Worm (Caenorhabditis elegans): Measurements from ENCODE around the gene Y69E1A.3.

Y69E1A.3 gene

DNA sequence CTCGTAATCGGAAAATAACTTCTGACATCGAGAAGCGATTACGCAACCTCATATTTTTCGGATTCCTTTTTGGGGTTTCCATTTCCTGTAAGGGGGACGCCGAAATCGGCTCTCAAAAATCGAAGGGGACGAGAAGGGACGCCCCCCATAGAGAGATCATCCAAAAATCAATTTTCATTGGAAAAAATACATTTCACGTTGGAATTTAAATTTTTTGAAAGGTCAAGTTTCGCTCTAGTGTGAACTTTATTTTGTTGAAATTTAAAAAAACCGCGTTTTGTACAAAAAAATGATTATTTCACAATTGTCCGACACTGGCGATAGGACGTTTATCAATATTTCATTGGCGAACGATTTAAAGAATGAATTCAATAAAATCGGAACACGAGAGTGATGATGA lies at the start of gene Y69E1A.3:
TSS of gene Y69E1A.3 (plus strand) at position 301 of the 400 bp plus-strand sequence.
- TF ChIP-seq unc-62 (GFP tag; optimal IDR thresholded peaks at IDR 0.05), result no peak

DNA sequence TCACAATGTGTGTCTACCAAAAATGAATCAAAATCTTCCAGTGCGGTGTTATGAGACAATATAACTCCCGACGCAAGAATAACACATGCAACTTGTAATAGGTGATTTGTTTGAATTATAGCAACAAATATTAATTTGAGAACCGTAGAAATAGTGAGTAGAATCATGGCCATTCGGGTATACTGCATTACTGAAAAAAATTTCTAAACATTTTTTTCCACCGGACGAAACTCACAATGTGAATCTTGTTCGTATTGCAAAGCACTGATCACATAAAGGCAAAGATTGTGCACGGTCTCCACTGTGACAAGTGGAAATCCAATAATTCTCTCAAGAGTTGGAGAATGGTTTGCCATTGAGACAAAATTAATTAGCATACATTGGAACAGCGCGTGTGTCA lies 49.6 kb upstream of the Y69E1A.3 start:
- no peak for TF ChIP-seq unc-62 (GFP tag; optimal IDR thresholded peaks at IDR 0.05)

DNA sequence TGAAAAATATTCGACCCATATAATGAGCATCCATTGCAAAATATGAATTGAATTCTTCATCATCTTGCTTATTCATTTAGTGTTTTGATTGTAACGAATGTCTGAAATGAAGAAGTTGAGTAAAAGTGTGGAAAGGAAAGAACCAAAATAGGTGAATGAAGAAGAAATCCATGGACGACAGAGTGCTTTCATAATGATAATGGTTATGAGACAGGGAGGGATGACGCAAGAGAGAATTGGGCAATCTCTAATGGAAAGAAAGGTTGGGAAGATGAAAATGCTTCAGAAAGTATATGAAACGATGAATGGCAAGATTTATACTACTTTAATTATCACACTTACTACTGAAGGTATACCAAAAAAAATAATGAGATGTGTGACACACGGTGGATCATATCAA lies 47.8 kb upstream of the Y69E1A.3 start, which contains the start of gene ZK596.3:
TSS of gene ZK596.3 (minus strand) at position 101 of the 400 bp plus-strand sequence.
- no peak for TF ChIP-seq unc-62 (GFP tag; optimal IDR thresholded peaks at IDR 0.05)

DNA sequence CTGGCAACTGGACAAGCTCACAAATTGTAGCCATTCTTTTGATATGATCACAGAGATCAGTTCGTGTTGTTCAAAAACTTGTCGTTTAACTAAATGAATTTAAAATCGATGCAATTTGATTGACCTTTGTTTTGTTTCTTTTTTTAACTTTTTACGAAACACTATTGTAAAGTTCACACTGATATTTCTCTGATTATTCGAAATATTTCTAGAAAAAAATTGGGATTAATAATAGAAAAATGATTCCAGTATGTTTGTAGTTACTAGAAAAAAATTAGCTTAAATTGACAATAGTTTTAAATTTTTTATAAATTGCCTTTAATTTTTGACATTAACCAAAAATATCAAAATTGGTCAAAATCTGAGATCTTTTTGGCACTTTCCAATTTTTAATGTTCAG lies 42.9 kb upstream of the Y69E1A.3 start, which contains the start of gene ZK596.2:
TSS of gene ZK596.2 (minus strand) at position 101 of the 400 bp plus-strand sequence.
- no peak for TF ChIP-seq unc-62 (GFP tag; optimal IDR thresholded peaks at IDR 0.05)

DNA sequence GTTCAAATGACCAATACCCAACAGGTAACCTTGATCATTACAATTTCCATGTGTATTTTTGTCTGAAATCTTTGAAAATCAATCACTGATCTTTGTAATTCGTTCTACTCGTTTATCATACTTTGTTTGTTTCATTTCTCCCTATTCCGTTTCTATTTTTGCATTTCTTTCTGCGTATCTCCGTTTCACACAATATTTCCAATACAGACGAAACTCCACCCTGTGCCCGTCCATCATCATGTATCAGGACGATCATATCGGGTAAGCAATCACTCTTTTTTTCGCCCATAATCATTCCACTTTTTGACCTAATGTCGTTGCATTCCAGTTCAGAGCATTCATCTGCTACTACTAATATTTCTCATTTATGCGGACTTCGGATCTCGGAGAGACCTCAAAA lies 42.4 kb upstream of the Y69E1A.3 start, which contains the start of gene pyk-2:
TSS of gene pyk-2 (plus strand) at position 206 of the 400 bp plus-strand sequence.
- TF ChIP-seq unc-62 (GFP tag; optimal IDR thresholded peaks at IDR 0.05), result no peak

DNA sequence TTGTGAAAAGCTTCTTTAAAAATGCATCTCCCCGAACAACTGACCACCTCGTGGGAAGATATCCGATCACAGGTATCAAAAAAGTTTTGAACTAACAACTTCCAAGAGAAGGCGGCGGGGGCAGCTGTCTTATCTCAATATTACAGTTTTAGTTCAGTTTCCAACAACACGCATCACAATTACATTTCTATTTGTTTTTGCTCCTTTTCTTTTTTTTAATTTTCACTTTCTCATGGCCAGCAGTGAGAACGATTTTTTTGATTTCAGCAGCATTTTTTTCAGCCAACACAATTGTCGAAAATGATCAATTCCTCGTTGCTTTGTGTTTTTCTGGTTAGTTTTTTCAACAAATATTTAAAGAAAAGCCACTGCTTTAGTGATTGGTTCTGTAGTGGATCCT lies 39.0 kb upstream of the Y69E1A.3 start, which contains the start of gene ZK593.2:
TSS of gene ZK593.2 (plus strand) at position 301 of the 400 bp plus-strand sequence.
- no peak for TF ChIP-seq unc-62 (GFP tag; optimal IDR thresholded peaks at IDR 0.05)

DNA sequence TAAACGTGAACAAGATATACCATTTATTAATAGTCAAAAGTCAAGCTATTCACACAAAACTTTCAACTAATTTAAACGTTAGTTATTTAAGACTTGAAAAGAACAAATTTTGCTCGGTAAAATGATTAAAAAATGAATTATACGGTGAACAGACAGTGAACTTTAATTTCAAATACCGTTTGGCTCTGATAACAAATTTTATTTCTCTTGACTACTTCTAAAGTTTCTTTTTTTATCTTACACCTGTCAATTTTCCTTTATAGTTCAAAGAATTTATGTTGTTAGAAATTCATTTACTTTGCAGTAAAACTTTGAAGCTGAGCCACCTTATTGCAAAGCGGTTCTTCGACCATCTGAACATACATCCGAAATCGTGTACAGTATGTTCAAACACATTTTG lies 36.7 kb upstream of the Y69E1A.3 start, which contains the start of gene ZK593.3:
TSS of gene ZK593.3 (plus strand) at position 301 of the 400 bp plus-strand sequence.
- TF ChIP-seq unc-62 (GFP tag; optimal IDR thresholded peaks at IDR 0.05), result no peak

DNA sequence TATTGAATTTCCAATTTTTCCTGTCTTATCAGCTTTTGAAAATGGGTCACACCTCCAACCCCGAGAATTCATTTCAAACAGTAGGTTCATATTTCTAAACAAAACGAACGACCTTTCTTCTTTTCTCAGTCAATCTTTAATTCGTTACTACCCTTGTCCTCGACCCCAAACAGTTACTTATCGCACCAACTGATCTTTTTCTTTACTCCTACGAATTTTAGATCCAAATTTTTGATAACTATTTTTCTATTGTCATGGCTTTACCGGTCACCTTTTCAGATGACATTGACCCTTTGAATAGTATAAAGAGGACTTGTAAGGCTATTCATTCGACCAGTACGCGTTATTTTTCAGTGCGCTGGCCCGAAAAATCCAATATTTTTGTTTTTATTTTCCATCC lies 36.0 kb upstream of the Y69E1A.3 start:
- TF ChIP-seq unc-62 (GFP tag; optimal IDR thresholded peaks at IDR 0.05), result no peak

DNA sequence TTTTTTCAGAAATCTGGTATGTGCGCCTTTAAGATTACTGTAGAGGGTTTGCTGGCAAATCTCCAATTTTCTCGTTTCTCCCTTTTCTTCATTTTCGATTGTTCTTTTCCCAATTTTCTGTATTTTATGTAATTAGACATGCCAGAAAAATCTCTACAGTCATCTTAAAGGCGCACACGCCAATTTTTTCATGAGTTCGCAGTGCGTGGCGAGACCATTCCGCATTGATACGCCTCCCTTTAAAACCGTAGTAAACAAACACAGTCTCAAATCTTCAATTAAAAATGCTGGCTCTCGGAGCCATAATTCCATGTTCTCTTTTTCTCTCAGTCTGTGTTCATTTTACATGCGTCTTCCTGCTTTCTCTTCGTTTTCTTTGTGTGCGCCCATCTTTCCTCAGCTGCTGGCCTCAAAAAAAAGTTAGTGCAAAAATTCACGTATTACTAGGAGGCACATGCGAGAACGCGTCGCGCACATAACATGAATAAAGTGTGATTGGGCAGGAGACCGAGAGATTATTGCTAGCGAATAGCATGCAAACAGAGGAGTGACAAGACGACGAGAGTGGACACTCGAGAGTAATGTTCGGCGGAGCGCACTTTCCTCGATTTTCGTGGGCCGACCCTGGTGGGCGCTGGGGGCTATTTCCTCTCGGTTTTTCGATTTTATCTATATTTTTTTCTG lies 33.1 kb upstream of the Y69E1A.3 start:
- no peak for TF ChIP-seq unc-62 (GFP tag; optimal IDR thresholded peaks at IDR 0.05)

DNA sequence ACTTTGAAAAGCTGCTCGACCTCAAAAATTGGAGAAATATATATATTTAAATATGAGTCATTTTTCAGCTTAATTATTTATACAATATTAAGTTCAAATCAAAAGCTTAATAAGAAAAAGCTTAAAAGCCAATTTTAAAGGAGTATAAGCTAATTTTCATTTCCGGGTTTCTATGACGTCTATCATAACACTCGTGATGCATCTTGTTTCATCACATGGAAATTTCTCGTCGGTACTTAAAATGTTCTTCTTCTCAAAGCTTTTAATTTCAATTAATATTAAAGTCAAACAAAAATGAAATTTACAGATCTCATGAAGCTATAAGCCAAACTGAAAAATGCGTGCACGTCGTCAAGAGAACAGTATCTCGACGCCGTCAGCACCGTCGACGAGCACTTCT lies 32.3 kb upstream of the Y69E1A.3 start, which contains the start of gene rbr-2:
TSS of gene rbr-2 (plus strand) at position 301 of the 400 bp plus-strand sequence.
- TF ChIP-seq unc-62 (GFP tag; optimal IDR thresholded peaks at IDR 0.05), result no peak

DNA sequence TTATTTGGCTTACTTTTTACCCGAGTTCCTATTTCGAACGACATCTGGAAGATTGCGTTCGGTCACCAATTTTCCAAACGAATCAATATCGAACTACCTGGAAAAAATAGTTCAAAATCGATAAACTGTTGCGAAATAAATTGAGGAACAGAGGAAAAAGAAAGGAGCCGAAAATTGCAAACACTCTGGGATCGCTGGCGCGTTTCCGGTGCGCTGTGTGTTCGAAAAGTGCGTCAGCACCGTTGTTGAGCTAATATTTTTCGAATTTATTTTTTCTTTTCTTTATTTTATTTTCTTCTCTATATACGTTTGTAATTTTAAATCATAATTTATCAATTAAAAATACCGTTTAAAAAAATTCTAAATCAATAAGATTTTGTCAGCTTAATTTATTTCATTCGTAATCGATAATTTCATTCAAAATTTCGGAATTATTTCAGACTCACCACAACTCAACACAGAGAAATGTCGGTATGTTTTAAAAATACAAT lies 19.0 kb upstream of the Y69E1A.3 start, which contains the start of the genes dnc-1 and lsm-7:
TSS of gene dnc-1 (minus strand) at position 142 of the 491 bp plus-strand sequence.
TSS of gene lsm-7 (plus strand) at position 441 of the 491 bp plus-strand sequence.
- no peak for TF ChIP-seq unc-62 (GFP tag; optimal IDR thresholded peaks at IDR 0.05)

DNA sequence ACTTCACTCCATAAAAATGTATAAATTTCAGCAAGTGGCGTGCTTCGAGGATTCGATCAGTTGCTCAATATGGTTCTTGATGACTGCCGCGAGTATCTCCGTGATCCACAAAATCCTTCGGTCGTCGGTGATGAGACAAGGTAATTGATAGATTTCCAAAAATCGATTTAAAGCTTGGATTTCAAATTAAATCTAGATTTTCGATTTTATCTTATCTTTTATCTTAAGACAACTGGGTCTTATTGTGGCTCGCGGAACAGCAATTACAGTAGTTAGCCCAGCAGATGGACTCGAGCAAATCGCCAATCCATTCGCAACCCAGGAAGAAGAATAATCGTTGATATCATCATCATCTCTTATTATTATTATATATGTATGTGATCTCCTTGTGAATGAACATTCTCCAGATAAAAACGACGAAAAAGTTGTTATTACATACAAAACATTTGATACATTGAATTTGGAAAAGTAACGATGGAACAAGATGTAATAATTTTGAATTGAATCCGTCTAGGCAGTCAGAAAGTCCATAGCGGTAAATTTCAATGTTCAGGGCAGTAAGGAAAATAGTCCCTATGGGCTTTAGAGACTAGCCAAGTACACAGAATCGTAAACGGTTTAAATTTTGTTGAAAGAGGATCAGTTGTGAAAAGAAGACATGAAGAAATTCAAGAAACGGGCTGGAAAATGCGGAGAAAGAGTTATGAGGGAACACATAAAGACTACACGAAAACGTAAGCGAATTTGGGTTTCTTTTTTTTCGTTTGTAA lies 18.1 kb upstream of the Y69E1A.3 start:
- no peak for TF ChIP-seq unc-62 (GFP tag; optimal IDR thresholded peaks at IDR 0.05)

DNA sequence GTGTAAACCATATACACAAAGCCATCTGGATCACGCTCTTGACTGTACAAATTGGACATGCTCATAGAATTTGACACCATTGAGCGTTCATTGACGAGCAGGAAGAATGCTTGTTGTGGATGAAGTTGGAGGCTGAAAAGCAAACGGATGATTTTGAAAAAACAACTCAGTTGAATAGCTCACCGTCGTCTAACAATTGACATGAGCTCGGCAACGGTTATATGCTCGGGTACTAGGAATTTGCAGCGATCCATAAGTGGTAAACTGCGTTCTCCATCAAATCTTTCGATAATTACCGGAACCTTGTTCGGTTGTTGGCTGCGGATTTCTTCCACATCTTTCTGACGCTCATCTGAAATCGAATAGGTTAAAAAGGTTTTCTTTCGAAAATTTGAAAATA lies 17.3 kb upstream of the Y69E1A.3 start:
- TF ChIP-seq unc-62 (GFP tag; optimal IDR thresholded peaks at IDR 0.05), result no peak

DNA sequence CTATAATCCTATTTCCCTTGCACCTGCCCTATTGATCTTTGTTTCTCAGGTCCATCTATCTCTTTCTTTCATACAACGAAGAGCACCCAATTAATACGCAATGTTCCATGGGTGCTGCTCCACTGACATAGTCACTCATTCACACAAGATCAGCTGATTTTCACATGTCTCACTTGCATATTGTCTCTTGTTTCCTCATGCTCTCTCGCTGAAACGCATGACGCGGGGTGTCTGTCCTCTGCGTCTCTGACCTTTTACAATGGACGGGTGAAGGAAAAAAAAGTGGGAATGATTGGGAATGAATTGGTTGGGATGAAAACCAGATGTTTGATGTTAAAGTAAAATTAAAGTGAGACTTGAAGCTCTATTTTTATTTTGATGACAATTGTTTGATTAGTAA lies 16.8 kb upstream of the Y69E1A.3 start:
- no peak for TF ChIP-seq unc-62 (GFP tag; optimal IDR thresholded peaks at IDR 0.05)

DNA sequence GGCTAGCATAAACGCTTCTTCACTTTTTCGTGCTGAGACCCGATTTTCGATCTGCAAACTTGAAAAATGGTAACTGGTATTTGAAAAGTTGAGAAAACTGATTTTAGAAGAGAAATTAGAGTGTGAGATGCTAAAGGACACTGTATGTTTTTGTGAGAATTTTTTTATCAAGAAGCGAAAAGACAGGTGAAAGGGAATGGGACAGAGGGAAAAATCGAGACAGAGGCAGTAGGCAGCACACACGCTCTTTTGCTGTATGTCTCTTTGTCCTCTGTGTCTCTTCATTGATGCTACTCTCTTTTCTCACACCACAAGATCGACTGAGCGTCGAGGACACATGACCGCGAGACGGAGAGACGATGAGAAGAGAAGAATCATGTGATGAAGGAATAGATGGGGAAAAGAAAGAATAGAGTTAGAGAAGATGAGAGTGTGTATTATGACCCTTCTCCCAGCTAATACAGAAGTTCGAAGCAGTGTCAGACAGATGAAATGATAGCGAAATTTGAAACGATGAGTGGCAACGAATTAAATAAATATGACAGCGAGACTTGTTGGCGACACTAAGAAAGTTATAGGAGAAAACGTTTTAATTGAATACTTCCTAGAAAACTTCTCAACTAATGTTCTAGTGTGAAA lies 16.1 kb upstream of the Y69E1A.3 start, which contains the start of gene lgg-2:
TSS of gene lgg-2 (minus strand) at position 51 of the 639 bp plus-strand sequence.
- no peak for TF ChIP-seq unc-62 (GFP tag; optimal IDR thresholded peaks at IDR 0.05)

Measured in whole organism, dauer.